Worm (Caenorhabditis elegans) whole organism, mixed stage, embryonic: Measurements from ENCODE around the gene mboa-3.

Source experiments
- M03D4.4 ChIP-seq: sonication (generic microtip); optimal IDR thresholded peaks from 2 replicates; lab custom pipeline; 2017; ENCODE audit warnings: mild to moderate bottlenecking, missing genetic modification characterization, missing compliant biosample characterization
- bed-3 ChIP-seq: fragments of 200-800 bp; sonication (Bioruptor generic); optimal IDR thresholded peaks from 3 replicates; lab custom pipeline; 2018; ENCODE audit warnings: mild to moderate bottlenecking, missing genetic modification characterization, moderate library complexity, missing compliant biosample characterization
- blmp-1 ChIP-seq: fragments of 150-350 bp; optimal IDR thresholded peaks from 2 replicates; lab custom pipeline; 2014; ENCODE audit warnings: missing biosample characterization, missing genetic modification characterization
- ceh-39 ChIP-seq: fragments of 150-350 bp; optimal IDR thresholded peaks from 2 replicates; lab custom pipeline; 2014; ENCODE audit warnings: missing biosample characterization, missing genetic modification characterization
- ceh-43 ChIP-seq: fragments of 200-800 bp; sonication (Bioruptor generic); optimal IDR thresholded peaks from 2 replicates; lab custom pipeline; 2018; ENCODE audit warnings: mild to moderate bottlenecking, missing genetic modification characterization, moderate library complexity, missing compliant biosample characterization
- ceh-83 ChIP-seq: fragments of 200-800 bp; sonication (Bioruptor generic); optimal IDR thresholded peaks from 2 replicates; lab custom pipeline; 2018; ENCODE audit warnings: mild to moderate bottlenecking, missing genetic modification characterization, missing compliant biosample characterization
- ces-1 ChIP-seq: fragments of 150-350 bp; optimal IDR thresholded peaks from 2 replicates; lab custom pipeline; 2014; ENCODE audit warnings: missing biosample characterization, missing genetic modification reagents, missing genetic modification characterization
- cnd-1 ChIP-seq: fragments of 200-800 bp; sonication (Bioruptor generic); optimal IDR thresholded peaks from 2 replicates; lab custom pipeline; 2018; ENCODE audit warnings: mild to moderate bottlenecking, missing genetic modification characterization, missing compliant biosample characterization
- drap-1 ChIP-seq: fragments of 200-800 bp; sonication (Bioruptor generic); optimal IDR thresholded peaks from 3 replicates; lab custom pipeline; 2018; ENCODE audit warnings: mild to moderate bottlenecking, missing genetic modification characterization, missing compliant biosample characterization
- elt-1 ChIP-seq: sonication (generic microtip); optimal IDR thresholded peaks from 2 replicates; lab custom pipeline; 2017; ENCODE audit warnings: missing genetic modification characterization, mild to moderate bottlenecking, missing compliant biosample characterization, antibody characterized with exemption, moderate library complexity, borderline replicate concordance; ENCODE audit not compliant: insufficient read depth
- elt-3 ChIP-seq: fragments of 150-350 bp; optimal IDR thresholded peaks from 2 replicates; lab custom pipeline; 2014; ENCODE audit warnings: missing biosample characterization, missing genetic modification characterization
- flh-1 ChIP-seq: fragments of 200-800 bp; sonication (Bioruptor generic); optimal IDR thresholded peaks from 2 replicates; lab custom pipeline; 2018; ENCODE audit warnings: mild to moderate bottlenecking, missing genetic modification characterization, moderate library complexity, missing compliant biosample characterization
- hlh-1 ChIP-seq: fragments of 150-350 bp; optimal IDR thresholded peaks from 2 replicates; lab custom pipeline; 2014; ENCODE audit warnings: missing biosample characterization, missing genetic modification reagents, missing genetic modification characterization
- lin-13 ChIP-seq: fragments of 150-350 bp; optimal IDR thresholded peaks from 2 replicates; lab custom pipeline; 2014; ENCODE audit warnings: missing biosample characterization, missing genetic modification characterization
- lin-32 ChIP-seq: fragments of 200-800 bp; sonication (Bioruptor generic); optimal IDR thresholded peaks from 2 replicates; lab custom pipeline; 2018; ENCODE audit warnings: mild to moderate bottlenecking, missing genetic modification characterization, missing compliant biosample characterization
- lsy-2 ChIP-seq: fragments of 150-350 bp; optimal IDR thresholded peaks from 2 replicates; lab custom pipeline; 2014; ENCODE audit warnings: missing biosample characterization, missing genetic modification characterization
- mab-5 ChIP-seq: fragments of 150-350 bp; optimal IDR thresholded peaks from 2 replicates; lab custom pipeline; 2014; ENCODE audit warnings: missing biosample characterization, missing genetic modification characterization
- mep-1 ChIP-seq: fragments of 150-350 bp; optimal IDR thresholded peaks from 2 replicates; lab custom pipeline; 2017; ENCODE audit warnings: missing biosample characterization, missing genetic modification reagents, missing genetic modification characterization, inconsistent platforms
- mls-2 ChIP-seq: sonication (generic microtip); optimal IDR thresholded peaks from 2 replicates; lab custom pipeline; 2016; ENCODE audit warnings: mild to moderate bottlenecking, missing genetic modification characterization, moderate library complexity, missing compliant biosample characterization
- nhr-2 ChIP-seq: fragments of 150-350 bp; optimal IDR thresholded peaks from 2 replicates; lab custom pipeline; 2014; ENCODE audit warnings: missing biosample characterization, missing genetic modification characterization
- nhr-28 ChIP-seq: fragments of 150-350 bp; optimal IDR thresholded peaks from 2 replicates; lab custom pipeline; 2014; ENCODE audit warnings: missing biosample characterization, missing genetic modification characterization
- nhr-76 ChIP-seq: sonication (generic microtip); optimal IDR thresholded peaks from 2 replicates; lab custom pipeline; 2017; ENCODE audit warnings: missing biosample characterization, missing genetic modification characterization
- pha-4 ChIP-seq: fragments of 150-350 bp; optimal IDR thresholded peaks from 2 replicates; lab custom pipeline; 2018; ENCODE audit warnings: missing biosample characterization, missing genetic modification reagents, missing genetic modification characterization
- snpc-4 ChIP-seq: fragments of 150-350 bp; optimal IDR thresholded peaks from 2 replicates; lab custom pipeline; 2014; ENCODE audit warnings: missing biosample characterization, missing genetic modification characterization
- sptf-1 ChIP-seq: sonication (generic microtip); optimal IDR thresholded peaks from 2 replicates; lab custom pipeline; 2017; ENCODE audit warnings: mild to moderate bottlenecking, missing genetic modification characterization, moderate library complexity, missing compliant biosample characterization
- tbx-8 ChIP-seq: fragments of 200-800 bp; sonication (Bioruptor generic); optimal IDR thresholded peaks from 2 replicates; lab custom pipeline; 2018; ENCODE audit warnings: mild to moderate bottlenecking, missing genetic modification characterization, moderate library complexity, missing compliant biosample characterization
- unc-120 ChIP-seq: sonication (generic microtip); optimal IDR thresholded peaks from 2 replicates; lab custom pipeline; 2017; ENCODE audit warnings: missing genetic modification characterization, missing compliant biosample characterization; ENCODE audit not compliant: poor library complexity, severe bottlenecking
- unc-39 ChIP-seq: fragments of 150-350 bp; optimal IDR thresholded peaks from 2 replicates; lab custom pipeline; 2014; ENCODE audit warnings: missing biosample characterization, missing genetic modification characterization
- unc-62 ChIP-seq: fragments of 150-350 bp; optimal IDR thresholded peaks from 2 replicates; lab custom pipeline; 2014; ENCODE audit warnings: missing biosample characterization, missing genetic modification reagents, missing genetic modification characterization
- zip-8 ChIP-seq: fragments of 150-350 bp; optimal IDR thresholded peaks from 2 replicates; lab custom pipeline; 2014; ENCODE audit warnings: missing biosample characterization, missing genetic modification characterization
- ztf-11 ChIP-seq: fragments of 150-350 bp; optimal IDR thresholded peaks from 2 replicates; lab custom pipeline; 2014; ENCODE audit warnings: missing biosample characterization, missing genetic modification characterization

mboa-3 gene

ce11 chrX:5519567-5519966 lies 3.1 kb downstream of the mboa-3 start:
- peak; percentile 99 for TF ChIP-seq ces-1
- TF ChIP-seq unc-39 (tag; lab: Kevin White, UChicago), result no peak

ce11 chrX:5518352-5518751 lies 4.3 kb downstream of the mboa-3 start:
- TF ChIP-seq ceh-43 (no peak), nhr-28 (tag; lab: Kevin White, UChicago) (no peak), cnd-1 (tag; lab: Kevin White, UChicago) (peak; percentile 42), ztf-11 (tag; lab: Kevin White, UChicago) (no peak), mls-2 (peak; percentile 56), nhr-2 (tag; lab: Kevin White, UChicago) (peak; percentile 62), M03D4.4 (no peak), drap-1 (GFP tag; lab: Kevin White, UChicago) (peak; percentile 2), unc-39 (tag; lab: Kevin White, UChicago) (no peak), lin-13 (tag; lab: Kevin White, UChicago) (no peak), lin-32 (GFP tag; lab: Kevin White, UChicago) (no peak), mab-5 (tag; lab: Kevin White, UChicago) (no peak), unc-62 (GFP tag; lab: Kevin White, UChicago) (no peak), blmp-1 (tag; lab: Kevin White, UChicago) (no peak), lsy-2 (tag; lab: Kevin White, UChicago) (no peak), bed-3 (no peak)

- no peak for TF ChIP-seq tbx-8
- no peak for TF ChIP-seq nhr-76 (tag; lab: Kevin White, UChicago)
- TF ChIP-seq cnd-1 (tag; lab: Kevin White, UChicago), result no peak
- no peak for TF ChIP-seq lin-13 (tag; lab: Kevin White, UChicago)
- no peak for TF ChIP-seq unc-62 (GFP tag; lab: Kevin White, UChicago)
- TF ChIP-seq ceh-43, result no peak
- TF ChIP-seq lsy-2 (tag; lab: Kevin White, UChicago), result no peak
- TF ChIP-seq ces-1, result no peak
- no peak for TF ChIP-seq mab-5 (tag; lab: Kevin White, UChicago)
- TF ChIP-seq blmp-1 (tag; lab: Kevin White, UChicago), result no peak
- TF ChIP-seq snpc-4 (tag; lab: Kevin White, UChicago), result no peak
Observed at ce11 chrX:5517844-5518243, 4.8 kb downstream of the mboa-3 start.

ce11 chrX:5517063-5517462 lies 5.6 kb downstream of the mboa-3 start, which contains the start of gene T23F2.5:
Gene T23F2.5, minus strand, starts transcription at chrX:5517163.
- no peak for TF ChIP-seq nhr-2 (tag; lab: Kevin White, UChicago)
- TF ChIP-seq zip-8 (tag; lab: Kevin White, UChicago), result no peak
- no peak for TF ChIP-seq tbx-8
- TF ChIP-seq elt-3, result no peak
- no peak for TF ChIP-seq elt-1
- no peak for TF ChIP-seq ceh-83 (GFP tag; lab: Kevin White, UChicago)
- TF ChIP-seq lsy-2 (tag; lab: Kevin White, UChicago), result no peak
- TF ChIP-seq mab-5 (tag; lab: Kevin White, UChicago), result no peak
- no peak for TF ChIP-seq mls-2
- TF ChIP-seq ceh-39 (tag; lab: Kevin White, UChicago), result no peak
- no peak for TF ChIP-seq flh-1 (GFP tag; lab: Kevin White, UChicago)
- TF ChIP-seq hlh-1 (tag; lab: Kevin White, UChicago), result no peak
- TF ChIP-seq mep-1 (tag; lab: Kevin White, UChicago), result no peak
- TF ChIP-seq unc-120, result no peak
- TF ChIP-seq lin-32 (GFP tag; lab: Kevin White, UChicago), result no peak
- no peak for TF ChIP-seq lin-13 (tag; lab: Kevin White, UChicago)
- no peak for TF ChIP-seq ztf-11 (tag; lab: Kevin White, UChicago)
- TF ChIP-seq pha-4 (tag; lab: Kevin White, UChicago), result no peak
- no peak for TF ChIP-seq nhr-76 (tag; lab: Kevin White, UChicago)
- no peak for TF ChIP-seq sptf-1 (tag; lab: Kevin White, UChicago)
- TF ChIP-seq, all 35 proteins: peak for 0

- TF ChIP-seq unc-62 (GFP tag; lab: Kevin White, UChicago), result no peak
- no peak for TF ChIP-seq mls-2
Observed at ce11 chrX:5516365-5516764, 6.3 kb downstream of the mboa-3 start.
